Fruit fly (Drosophila melanogaster) whole organism, adult: Measurements from ENCODE around the gene Try29F.
A peak's percentile ranks its signal among the peaks of the same experiment; 100 is the strongest.

ENCODE experiments used
- CG12768 ChIP-seq: fragments of 200-800 bp; sonication (Bioruptor generic); optimal IDR thresholded peaks from 2 replicates; lab custom pipeline; 2017; ENCODE audit warnings: missing biosample characterization, missing genetic modification characterization, mild to moderate bottlenecking, moderate library complexity, missing genetic modification reagents
- CG33017 ChIP-seq: fragments of 200-800 bp; sonication (Bioruptor generic); optimal IDR thresholded peaks from 2 replicates; lab custom pipeline; 2018; ENCODE audit warnings: missing biosample characterization, mild to moderate bottlenecking, missing genetic modification characterization, moderate library complexity
- CG5204 ChIP-seq: fragments of 200-800 bp; sonication (Bioruptor generic); optimal IDR thresholded peaks from 2 replicates; lab custom pipeline; 2016; ENCODE audit warnings: missing biosample characterization, missing genetic modification characterization
- CG7045 ChIP-seq: fragments of 200-800 bp; sonication (Bioruptor generic); optimal IDR thresholded peaks from 2 replicates; lab custom pipeline; 2017; ENCODE audit warnings: missing biosample characterization, mild to moderate bottlenecking, missing genetic modification characterization
- CG7101 ChIP-seq: fragments of 200-800 bp; sonication (Bioruptor generic); optimal IDR thresholded peaks from 2 replicates; lab custom pipeline; 2018; ENCODE audit warnings: missing biosample characterization, mild to moderate bottlenecking, missing genetic modification characterization, moderate library complexity
- Clk ChIP-seq: fragments of 200-800 bp; sonication (Bioruptor generic); optimal IDR thresholded peaks from 2 replicates; lab custom pipeline; 2017; ENCODE audit warnings: missing biosample characterization, missing genetic modification characterization
- Hr96 ChIP-seq: fragments of 200-800 bp; sonication (Bioruptor generic); optimal IDR thresholded peaks from 2 replicates; lab custom pipeline; 2016; ENCODE audit warnings: missing biosample characterization, missing genetic modification characterization
- Mnt ChIP-seq: fragments of 200-800 bp; sonication (Bioruptor generic); optimal IDR thresholded peaks from 2 replicates; lab custom pipeline; 2016; ENCODE audit warnings: missing biosample characterization, mild to moderate bottlenecking, missing genetic modification characterization
- cic ChIP-seq: fragments of 200-800 bp; sonication (Bioruptor generic); optimal IDR thresholded peaks from 2 replicates; lab custom pipeline; 2017; ENCODE audit warnings: missing biosample characterization, mild to moderate bottlenecking, missing genetic modification characterization, moderate library complexity
- cnc ChIP-seq, 2 experiments: fragments of >200 bp; optimal IDR thresholded peaks; 2 replicates each; lab custom pipeline; 2017
- ovo ChIP-seq: fragments of 200-800 bp; sonication (Bioruptor generic); optimal IDR thresholded peaks from 2 replicates; lab custom pipeline; 2016; ENCODE audit warnings: missing biosample characterization, missing genetic modification characterization
- tj ChIP-seq: fragments of 200-800 bp; sonication (Bioruptor generic); optimal IDR thresholded peaks from 3 replicates; lab custom pipeline; 2017; ENCODE audit warnings: missing biosample characterization, mild to moderate bottlenecking, missing genetic modification characterization, moderate library complexity

DNA sequence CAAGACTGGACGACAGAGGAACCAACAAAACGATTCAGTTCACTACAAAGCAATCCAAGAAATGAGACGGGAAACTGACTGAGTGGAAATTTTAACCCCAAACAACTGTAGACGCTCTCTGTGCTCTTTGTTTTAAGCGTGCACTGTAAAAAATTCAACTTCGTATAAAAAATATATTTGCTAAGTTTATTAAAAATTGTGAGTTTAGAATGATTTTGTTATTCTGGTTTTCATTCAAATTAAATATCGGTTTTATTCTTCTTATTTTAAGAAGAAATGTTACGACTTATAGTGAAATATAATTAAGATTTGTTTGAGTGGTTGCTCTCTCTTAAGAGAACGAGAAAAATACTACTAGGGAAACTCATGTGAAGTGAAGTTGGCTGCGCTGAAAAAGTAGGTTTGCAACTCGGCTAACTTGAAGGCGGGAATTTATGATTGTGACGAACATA is 40.3 kb upstream of the Try29F start:
- TF ChIP-seq cnc (optimal IDR thresholded peaks at IDR 0.05; lab: Kevin White, UChicago): no peak
- no peak for TF ChIP-seq cic (GFP tag; lab: Kevin White, UChicago)
- TF ChIP-seq tj (GFP tag; lab: Kevin White, UChicago): peak; percentile 35
- peak; percentile 84 for TF ChIP-seq CG33017 (tag; lab: Kevin White, UChicago)
- TF ChIP-seq CG7045 (GFP tag; lab: Kevin White, UChicago): peak; percentile 60
- TF ChIP-seq ovo (GFP tag; lab: Kevin White, UChicago): peak; percentile 15
- peak; percentile 62 for TF ChIP-seq Hr96 (GFP tag; lab: Kevin White, UChicago)
- peak; percentile 87 for TF ChIP-seq CG7101
- TF ChIP-seq Clk (GFP tag; lab: Kevin White, UChicago): peak; percentile 19
- TF ChIP-seq CG12768 (GFP tag; lab: Kevin White, UChicago): peak; percentile 49
- peak; percentile 71 for TF ChIP-seq CG5204 (GFP tag; lab: Kevin White, UChicago)
- peak; percentile 23 for TF ChIP-seq Mnt (GFP tag; lab: Kevin White, UChicago)
